Fruit fly (Drosophila melanogaster) whole organism, embryonic: Measurements from ENCODE around the gene CG5359.

Experiments used
- CG9727 ChIP-seq: fragments of 200-800 bp; sonication (Bioruptor generic); optimal IDR thresholded peaks from 3 replicates; lab custom pipeline; 2017; ENCODE audit warnings: missing biosample characterization, mild to moderate bottlenecking, missing genetic modification characterization
- GATAe ChIP-seq: fragments of 200-800 bp; sonication (Bioruptor generic); conservative IDR thresholded peaks from 2 replicates; pipeline ENCODE4 v1.3.6; 2022; ENCODE audit warnings: missing biosample characterization, missing genetic modification characterization
- br ChIP-seq: fragments of >200 bp; optimal IDR thresholded peaks from 2 replicates; lab custom pipeline; 2017

DNA sequence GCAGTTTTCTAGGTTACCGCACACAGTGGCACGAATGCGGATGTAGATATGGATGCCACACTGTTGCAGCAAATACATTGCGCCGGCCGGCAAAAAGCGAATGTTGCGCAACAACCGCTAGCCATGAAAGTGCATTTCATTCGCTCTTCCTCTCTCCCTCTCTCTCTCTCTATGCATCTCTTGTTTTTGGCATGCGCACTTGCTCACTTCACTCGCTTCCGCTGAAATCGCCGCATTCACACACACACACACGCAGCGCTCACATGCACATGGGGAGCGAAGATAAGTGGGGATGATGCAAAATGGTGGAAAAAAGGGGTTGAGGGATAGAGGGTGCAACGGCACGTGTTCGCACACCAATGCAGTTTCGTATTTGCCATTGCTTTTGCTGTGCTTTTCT, 51.2 kb downstream of the CG5359 start:
- TF ChIP-seq br (no peak), GATAe (GFP tag; lab: Robert Waterston, UW) (no peak), CG9727 (no peak)
